Fruit fly (Drosophila melanogaster): ENCODE measurements around the gene Lam.

Lam gene

DNA sequence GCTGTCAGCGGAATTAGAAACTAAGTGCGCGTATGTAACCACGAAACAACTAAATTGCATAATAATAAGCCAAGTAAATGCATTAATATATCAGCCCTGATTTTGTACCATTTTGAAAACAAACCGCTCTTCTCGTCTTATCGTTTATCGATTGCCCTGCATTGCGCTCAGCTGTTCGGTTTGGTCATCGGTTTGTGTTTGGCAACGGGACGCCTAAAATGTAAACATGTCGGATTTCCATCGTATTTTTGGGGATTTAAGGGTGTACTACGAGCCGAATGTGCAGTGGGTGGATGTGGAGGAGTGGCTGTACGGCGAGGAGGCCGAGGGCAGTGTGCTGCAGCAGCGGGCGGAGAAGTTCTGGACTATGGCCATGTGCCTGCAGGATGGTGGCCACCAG, 16.6 kb upstream of the Lam start, which contains the start of gene Cap-D3:
Gene Cap-D3 (plus strand): TSS at position 183 of the 400 bp plus-strand sequence.
- no peak for TF ChIP-seq CG12299 (tag; optimal IDR thresholded peaks at IDR 0.05)
- peak; percentile 71 for TF ChIP-seq Dref (GFP tag; IDR thresholded peaks at IDR 0.05)
- peak in 1 of 2 experiments; percentile 88 for TF ChIP-seq crp (GFP tag; optimal IDR thresholded peaks at IDR 0.05)
- TF ChIP-seq scrt (GFP tag; optimal IDR thresholded peaks at IDR 0.05) = no peak
- no peak for TF ChIP-seq CG15601 (tag; optimal IDR thresholded peaks at IDR 0.05)
- TF ChIP-seq CG15696 (tag; optimal IDR thresholded peaks at IDR 0.05) = no peak
- peak; percentile 76 for TF ChIP-seq MBD-R2 (GFP tag; IDR thresholded peaks at IDR 0.05)
- TF ChIP-seq bowl (GFP tag; IDR thresholded peaks at IDR 0.05) = no peak
- TF ChIP-seq CG9727 (GFP tag; optimal IDR thresholded peaks at IDR 0.05) = no peak
- TF ChIP-seq stc (GFP tag; IDR thresholded peaks at IDR 0.05) = no peak
- peak; percentile 94 for TF ChIP-seq CG17802 (tag; optimal IDR thresholded peaks at IDR 0.05)
- TF ChIP-seq CG13287 (GFP tag; IDR thresholded peaks at IDR 0.05; ENCODE audit: partially characterized antibody) = peak; percentile 69
- peak; percentile 67 for TF ChIP-seq CG14860 (GFP tag; IDR thresholded peaks at IDR 0.05; ENCODE audit: partially characterized antibody)
- TF ChIP-seq YL-1 (GFP tag; optimal IDR thresholded peaks at IDR 0.05) = no peak
- no peak for TF ChIP-seq pita (GFP tag; optimal IDR thresholded peaks at IDR 0.05)
- no peak for TF ChIP-seq dan (GFP tag; IDR thresholded peaks at IDR 0.05)
- no peak for TF ChIP-seq Chrac-16 (GFP tag; optimal IDR thresholded peaks at IDR 0.05)
- no peak for TF ChIP-seq mirr (GFP tag; optimal IDR thresholded peaks at IDR 0.05)
- TF ChIP-seq lbe (GFP tag; optimal IDR thresholded peaks at IDR 0.05) = no peak
- peak; percentile 61; the same call in 2 of the 3 replicates for TF ChIP-seq vnd (GFP tag; IDR thresholded peaks at IDR 0.05; ENCODE audit: partially characterized antibody)
- TF ChIP-seq ac (GFP tag; optimal IDR thresholded peaks at IDR 0.05) = no peak
- TF ChIP-seq Scr (GFP tag; IDR thresholded peaks at IDR 0.05; ENCODE audit: partially characterized antibody) = peak; percentile 49
- TF ChIP-seq bbx (GFP tag; IDR thresholded peaks at IDR 0.05; ENCODE audit: partially characterized antibody) = peak; percentile 69
- peak; percentile 91 for TF ChIP-seq CG14710 (tag; optimal IDR thresholded peaks at IDR 0.05)
- TF ChIP-seq CG16863 (GFP tag; optimal IDR thresholded peaks at IDR 0.05) = no peak
- peak; percentile 55 for TF ChIP-seq CG16813 (GFP tag; IDR thresholded peaks at IDR 0.05; ENCODE audit: partially characterized antibody)
- peak; percentile 62; the same call in 1 of the 3 replicates for TF ChIP-seq CG7963 (GFP tag; IDR thresholded peaks at IDR 0.05; ENCODE audit: partially characterized antibody)
- TF ChIP-seq Opbp (GFP tag; IDR thresholded peaks at IDR 0.05; ENCODE audit: partially characterized antibody) = peak; percentile 63; the same call in 2 of the 3 replicates
- TF ChIP-seq Lpt (GFP tag; optimal IDR thresholded peaks at IDR 0.05) = no peak
- TF ChIP-seq pzg (GFP tag; optimal IDR thresholded peaks at IDR 0.05) = peak; percentile 35
- peak; percentile 78 for TF ChIP-seq Myb (GFP tag; optimal IDR thresholded peaks at IDR 0.05)
- peak; percentile 55; the same call in 1 of the 2 replicates for TF ChIP-seq sna (GFP tag; IDR thresholded peaks at IDR 0.05; ENCODE audit: partially characterized antibody)
- TF ChIP-seq slbo (GFP tag; IDR thresholded peaks at IDR 0.05) = 0 out of 2 replicates have a peak, but pooled peaks have one; percentile 9
- TF ChIP-seq phol (tag; optimal IDR thresholded peaks at IDR 0.05) = peak; percentile 72
- TF ChIP-seq knrl (GFP tag; IDR thresholded peaks at IDR 0.05; ENCODE audit: partially characterized antibody) = peak; percentile 28; the same call in 1 of the 3 replicates
- TF ChIP-seq chinmo (GFP tag; IDR thresholded peaks at IDR 0.05; ENCODE audit: partially characterized antibody) = peak; percentile 71; the same call in 1 of the 4 replicates
- no peak for TF ChIP-seq Stat92E (GFP tag; optimal IDR thresholded peaks at IDR 0.05)
- no peak for TF ChIP-seq her (GFP tag; optimal IDR thresholded peaks at IDR 0.05)
- TF ChIP-seq Sry-δ (GFP tag; optimal IDR thresholded peaks at IDR 0.05) = peak; percentile 25
- TF ChIP-seq HLH4C (GFP tag; IDR thresholded peaks at IDR 0.05; ENCODE audit: partially characterized antibody) = peak; percentile 85
- peak; percentile 78 for TF ChIP-seq CG6791 (GFP tag; IDR thresholded peaks at IDR 0.05; ENCODE audit: partially characterized antibody)
- peak; percentile 54 for TF ChIP-seq Med (GFP tag)
- peak; percentile 77 for TF ChIP-seq CG34224 (GFP tag; IDR thresholded peaks at IDR 0.05; ENCODE audit: partially characterized antibody)
- peak; percentile 84 for TF ChIP-seq E2f2 (GFP tag; IDR thresholded peaks at IDR 0.05)
- TF ChIP-seq Dp (GFP tag; optimal IDR thresholded peaks at IDR 0.05) = peak; percentile 74
- TF ChIP-seq zen (tag; optimal IDR thresholded peaks at IDR 0.05) = no peak
- TF ChIP-seq MESR4 (GFP tag; optimal IDR thresholded peaks at IDR 0.05) = peak; percentile 27
- peak; percentile 45 for TF ChIP-seq CG2116 (GFP tag; optimal IDR thresholded peaks at IDR 0.05)

Measured in whole organism, embryonic.